Fruit fly (Drosophila melanogaster) whole organism, embryonic: Measurements from ENCODE around the gene Alp9.

Experiments used
- Adf1 ChIP-seq: fragments of 200-800 bp; sonication (Bioruptor generic); IDR thresholded peaks from 2 replicates; pipeline ENCODE4 v1.3.6; 2022; ENCODE audit warnings: missing biosample characterization, missing genetic modification characterization
- CG3163 ChIP-seq: fragments of 200-800 bp; sonication (Bioruptor generic); optimal IDR thresholded peaks from 3 replicates; lab custom pipeline; 2016; ENCODE audit warnings: missing biosample characterization, missing genetic modification characterization
- CG6254 ChIP-seq: fragments of 200-800 bp; sonication (Bioruptor generic); optimal IDR thresholded peaks from 3 replicates; lab custom pipeline; 2017; ENCODE audit warnings: mild to moderate bottlenecking, missing biosample characterization, missing genetic modification reagents, missing genetic modification characterization
- CG8281 ChIP-seq: fragments of 200-800 bp; sonication (Bioruptor generic); optimal IDR thresholded peaks from 2 replicates; lab custom pipeline; 2018; ENCODE audit warnings: missing biosample characterization, mild to moderate bottlenecking, missing genetic modification characterization, moderate library complexity
- Side ChIP-seq: fragments of 200-800 bp; sonication (Bioruptor generic); optimal IDR thresholded peaks from 2 replicates; lab custom pipeline; 2016; ENCODE audit warnings: missing biosample characterization, missing genetic modification characterization
- croc ChIP-seq: fragments of 200-800 bp; sonication (Bioruptor generic); conservative IDR thresholded peaks from 3 replicates; pipeline ENCODE4 v1.3.6; 2022; ENCODE audit warnings: missing biosample characterization, missing genetic modification characterization
- dmrt99B ChIP-seq: fragments of 200-800 bp; sonication (Bioruptor generic); optimal IDR thresholded peaks from 2 replicates; lab custom pipeline; 2018; ENCODE audit warnings: missing biosample characterization, mild to moderate bottlenecking, missing genetic modification characterization, moderate library complexity
- en ChIP-seq: fragments of 200-800 bp; sonication (Bioruptor generic); optimal IDR thresholded peaks from 2 replicates; lab custom pipeline; 2016; ENCODE audit warnings: missing biosample characterization, missing genetic modification characterization

Gene Alp9

dm6 chr3L:5643733-5644132 lies 48.4 kb downstream of the Alp9 start:
- TF ChIP-seq croc (GFP tag; lab: Robert Waterston, UW) (no peak), CG3163 (GFP tag; lab: Kevin White, UChicago) (no peak), CG8281 (no peak), Adf1 (GFP tag; lab: Robert Waterston, UW) (no peak), Side (GFP tag; lab: Kevin White, UChicago) (no peak), CG6254 (GFP tag; lab: Kevin White, UChicago) (no peak), en (GFP tag; lab: Kevin White, UChicago) (no peak), dmrt99B (tag; lab: Kevin White, UChicago) (no peak)
